Worm (Caenorhabditis elegans) whole organism, dauer: Measurements from ENCODE around the gene srxa-4.

ENCODE experiments used
- unc-62 ChIP-seq: sonication (generic microtip); optimal IDR thresholded peaks from 2 replicates; lab custom pipeline; 2017; ENCODE audit warnings: missing biosample characterization, missing genetic modification reagents, missing genetic modification characterization

Gene srxa-4

DNA sequence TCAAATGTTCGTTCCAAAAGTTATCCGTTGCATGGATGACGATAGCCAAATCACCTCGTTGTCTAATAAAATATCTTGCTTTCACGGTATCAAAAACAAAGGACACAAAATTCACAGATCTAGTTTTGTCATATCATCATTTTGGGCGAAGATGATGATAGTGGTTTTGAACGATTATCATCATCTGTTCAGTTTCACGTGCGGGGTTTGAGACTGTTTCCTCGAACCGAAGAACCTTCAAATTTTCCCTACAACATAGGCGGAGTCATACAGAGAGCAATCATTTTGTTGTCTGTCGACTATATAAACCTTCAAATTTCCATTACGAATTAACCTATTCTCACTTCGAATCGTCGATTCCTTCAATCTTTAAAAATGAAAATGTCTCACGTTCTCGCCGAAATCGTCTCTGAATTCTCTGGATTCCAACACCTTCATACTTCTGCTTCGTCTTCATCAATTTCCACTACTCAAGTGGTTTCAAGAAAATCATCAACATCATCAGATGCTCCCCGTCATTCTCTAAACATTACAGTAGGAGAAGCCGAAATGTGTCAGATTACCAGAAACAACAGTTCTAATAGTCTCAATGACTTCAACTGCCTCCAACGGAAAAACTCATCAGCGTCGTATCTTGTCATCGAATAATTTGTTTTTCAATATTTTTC is 7.0 kb upstream of the srxa-4 start, which contains the start of gene F18E3.11:
F18E3.11 (plus strand) TSS at position 376 of the 668 bp plus-strand sequence.
- no peak for TF ChIP-seq unc-62

DNA sequence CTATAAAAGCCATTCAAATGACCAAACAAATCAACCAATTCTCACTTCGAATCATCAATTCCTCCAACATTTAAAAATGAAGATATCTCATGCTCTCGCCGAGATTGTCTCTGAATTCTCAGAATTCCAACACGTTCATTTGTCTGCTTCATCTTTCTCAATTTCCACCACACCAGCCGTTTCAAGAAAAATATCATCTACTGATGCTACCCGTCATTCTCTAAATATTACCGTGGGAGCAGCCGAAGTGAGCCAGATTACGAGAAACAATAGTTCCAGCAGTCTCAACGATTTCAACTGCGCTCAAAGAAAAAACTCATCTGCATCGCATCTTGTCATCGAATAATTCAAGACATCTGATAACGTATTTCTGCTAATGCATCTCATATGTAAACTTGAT is 5.4 kb upstream of the srxa-4 start, which contains the start of gene F18E3.12:
F18E3.12 (plus strand) TSS at position 77 of the 400 bp plus-strand sequence.
- TF ChIP-seq unc-62, result no peak

DNA sequence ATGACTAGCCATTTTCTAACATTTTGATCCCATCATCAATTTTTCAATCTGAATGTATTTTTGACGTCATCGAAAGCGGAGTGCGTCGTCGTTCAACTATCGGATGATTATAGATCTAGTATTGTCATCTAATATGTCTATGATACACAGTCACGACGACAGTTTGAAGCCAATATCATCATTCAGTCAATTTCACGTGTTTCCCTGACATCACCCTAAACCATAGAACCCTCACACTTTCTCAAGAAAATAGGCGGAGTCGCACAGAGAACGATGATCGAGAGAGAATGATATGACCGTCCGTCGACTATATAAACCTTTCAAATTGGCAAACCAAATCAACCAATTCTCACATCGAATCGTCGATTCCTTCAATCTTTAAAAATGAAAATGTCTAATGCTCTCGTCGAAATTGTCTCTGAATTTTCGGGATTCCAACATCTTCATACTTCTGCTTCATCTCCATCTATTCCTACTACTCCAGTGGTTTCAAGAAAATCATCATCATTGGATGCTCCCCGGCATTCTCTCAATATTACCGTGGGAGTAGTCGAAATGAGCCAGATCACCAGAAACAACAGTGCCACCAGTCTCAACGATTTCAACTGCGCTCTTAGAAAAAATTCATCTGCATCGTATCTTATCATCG is 4.4 kb upstream of the srxa-4 start, which contains the start of gene F18E3.13:
F18E3.13 (plus strand) TSS at position 385 of the 649 bp plus-strand sequence.
- no peak for TF ChIP-seq unc-62

DNA sequence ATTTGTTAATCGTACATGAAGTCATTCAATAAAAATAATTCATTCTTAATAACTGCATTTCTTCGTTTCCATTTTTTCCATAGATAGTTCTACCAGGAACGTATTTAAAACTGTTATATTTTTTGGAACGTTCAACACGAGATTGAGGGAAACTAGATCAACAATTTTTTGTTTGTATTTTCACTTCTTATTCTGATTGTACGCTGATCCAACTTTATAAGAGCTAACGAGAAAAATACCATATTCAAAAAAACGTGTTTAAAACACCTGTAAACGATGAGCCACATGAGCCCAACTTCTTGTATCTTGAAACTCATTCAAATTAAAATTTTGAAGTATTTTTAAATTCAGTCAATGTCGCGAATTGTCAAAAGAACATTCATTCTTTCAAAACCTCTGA is 3.7 kb upstream of the srxa-4 start:
- no peak for TF ChIP-seq unc-62

DNA sequence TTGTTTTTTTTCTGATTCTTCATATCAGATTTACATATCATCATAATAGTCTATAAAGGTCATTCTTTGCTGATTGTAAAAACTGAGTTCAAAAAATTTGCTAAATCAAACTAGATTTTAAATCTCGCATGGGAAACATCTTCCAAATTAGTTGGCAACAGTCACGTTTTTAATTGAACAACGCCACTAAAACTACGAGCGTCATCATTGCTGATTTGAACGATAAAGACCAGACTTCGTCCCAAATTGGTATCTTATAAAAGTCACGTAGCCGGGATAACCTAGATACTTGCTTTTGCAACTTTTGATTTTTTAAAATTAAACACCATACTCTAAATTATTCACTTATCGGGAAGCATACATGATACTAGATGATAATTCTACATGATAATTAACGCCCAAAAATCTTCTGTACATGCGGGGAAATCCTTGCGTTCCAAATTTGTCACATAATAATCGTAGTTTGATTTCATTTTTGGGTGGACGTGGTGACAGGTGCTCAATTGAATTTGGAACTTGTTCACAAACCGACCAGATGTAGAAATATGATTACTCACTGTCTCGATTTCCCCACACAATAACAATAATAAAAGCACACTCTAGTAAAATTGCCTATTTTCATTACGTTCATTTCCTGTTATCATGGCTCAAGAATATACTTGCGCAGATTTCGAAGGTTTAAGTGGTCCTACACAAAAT is 3.1 kb upstream of the srxa-4 start, which contains the start of gene srw-67:
srw-67 (plus strand) TSS at position 643 of the 699 bp plus-strand sequence.
- no peak for TF ChIP-seq unc-62

DNA sequence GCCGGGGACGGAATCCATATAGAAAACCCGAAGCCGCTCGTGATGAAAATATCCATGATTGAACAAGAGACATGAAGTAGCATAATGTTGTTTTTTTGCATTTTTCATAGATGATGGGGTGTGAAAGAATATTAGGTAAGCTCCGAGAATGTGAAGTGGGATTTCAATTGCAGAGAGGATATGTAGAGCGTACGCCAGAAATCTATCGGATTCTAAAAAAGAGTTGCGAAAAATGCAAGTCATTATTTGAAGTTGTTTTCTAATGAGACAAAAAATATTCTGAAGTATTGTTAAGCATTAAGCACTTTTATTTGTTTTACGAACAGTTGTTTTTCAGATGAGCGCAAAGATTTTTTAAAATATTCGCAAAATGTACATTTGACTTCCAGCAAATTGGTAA is 4.1 kb downstream of the srxa-4 start, which contains the start of gene F18E3.10:
F18E3.10 (minus strand) TSS at position 101 of the 400 bp plus-strand sequence.
- TF ChIP-seq unc-62, result no peak

DNA sequence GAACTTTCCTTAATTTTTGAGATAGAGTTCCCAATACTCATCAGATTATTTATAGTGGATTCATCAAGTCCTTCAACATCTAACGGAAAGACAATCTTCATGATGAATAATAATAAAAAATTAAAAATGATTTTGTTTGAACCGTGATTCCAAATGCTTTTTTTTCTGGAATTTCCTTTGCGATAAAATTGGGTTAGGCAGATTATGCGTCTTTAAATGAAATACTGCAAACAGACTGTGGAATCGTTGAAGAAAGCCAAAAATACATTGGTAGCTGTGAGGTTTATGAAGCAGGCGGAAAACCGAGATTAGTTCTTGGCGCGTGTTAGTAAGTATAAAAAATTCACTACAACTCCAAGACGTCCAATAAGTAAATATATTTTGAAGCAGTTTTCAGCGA is 6.3 kb downstream of the srxa-4 start, which contains the start of gene srw-68:
srw-68 (minus strand) TSS at position 101 of the 400 bp plus-strand sequence.
- no peak for TF ChIP-seq unc-62

DNA sequence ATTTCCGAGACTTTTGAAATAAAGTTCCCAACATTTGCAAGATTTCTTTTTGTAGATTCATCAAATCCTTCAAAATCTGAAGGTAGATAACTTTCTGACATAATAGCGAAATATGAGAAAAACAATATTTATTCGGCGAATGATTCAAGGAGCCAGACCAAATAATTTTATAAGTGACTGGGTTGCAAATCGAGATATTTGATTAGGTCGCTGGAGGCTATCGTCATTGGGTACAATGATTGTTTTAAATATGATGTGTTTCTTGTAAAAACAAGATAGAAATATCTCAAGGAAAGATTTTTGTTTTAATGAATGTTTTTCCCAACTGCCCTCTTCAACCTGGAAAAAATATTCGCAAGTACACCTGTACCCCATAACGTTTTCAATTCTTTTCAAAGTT is 8.6 kb downstream of the srxa-4 start, which contains the start of gene srw-69:
srw-69 (minus strand) TSS at position 101 of the 400 bp plus-strand sequence.
- TF ChIP-seq unc-62, result no peak

DNA sequence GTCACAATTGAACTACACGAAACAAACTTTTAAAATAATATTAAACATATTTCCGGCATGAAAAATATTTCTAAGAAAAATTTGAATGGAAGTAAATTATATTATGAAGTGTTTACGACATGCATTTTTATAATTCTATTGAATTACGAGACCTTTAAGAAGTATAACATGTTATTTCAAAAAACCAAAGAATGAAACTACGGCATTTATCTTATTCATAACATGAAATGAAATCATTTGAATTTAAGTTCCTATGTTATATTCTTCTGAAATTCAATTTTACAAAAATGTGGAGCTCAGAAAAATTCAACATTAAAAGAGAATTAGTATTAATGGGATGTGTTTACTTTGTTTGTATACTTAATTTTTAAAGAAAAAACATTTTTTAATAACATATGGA is 10.8 kb downstream of the srxa-4 start, which contains the start of gene srw-71:
srw-71 (minus strand) TSS at position 101 of the 400 bp plus-strand sequence.
- TF ChIP-seq unc-62, result no peak

DNA sequence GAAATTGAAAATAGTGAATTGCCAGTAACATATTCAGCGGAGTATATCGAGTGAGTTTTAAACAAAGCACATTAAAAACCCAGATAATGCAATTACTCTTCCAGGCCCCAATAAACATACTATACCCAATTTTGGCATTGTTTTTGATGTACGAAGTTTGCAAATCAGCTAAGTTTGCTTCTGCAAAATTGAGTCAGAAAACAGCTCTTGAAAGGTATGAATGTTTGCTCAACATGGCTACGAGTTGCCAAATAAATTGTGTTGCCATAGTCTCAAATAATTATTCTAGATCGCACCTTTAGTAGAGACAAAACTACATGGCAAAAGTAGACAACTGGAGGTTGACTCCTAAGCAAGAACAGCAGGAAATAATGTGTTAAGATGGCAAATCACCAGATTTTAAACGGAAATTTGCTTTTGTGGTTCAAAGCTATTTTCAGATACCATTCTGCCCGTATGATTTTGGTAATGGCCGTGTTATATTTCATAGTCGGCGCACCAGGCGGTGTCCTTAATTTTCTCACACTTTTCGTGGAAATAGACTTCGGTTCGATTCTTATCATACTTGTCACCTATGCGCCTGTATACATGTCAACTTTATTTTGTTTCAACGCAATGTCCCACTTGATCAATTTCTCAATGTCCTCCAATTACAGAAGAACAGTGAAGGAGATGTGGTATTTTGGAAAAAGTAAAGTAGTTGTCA is 12.3 kb downstream of the srxa-4 start:
- TF ChIP-seq unc-62, result no peak

DNA sequence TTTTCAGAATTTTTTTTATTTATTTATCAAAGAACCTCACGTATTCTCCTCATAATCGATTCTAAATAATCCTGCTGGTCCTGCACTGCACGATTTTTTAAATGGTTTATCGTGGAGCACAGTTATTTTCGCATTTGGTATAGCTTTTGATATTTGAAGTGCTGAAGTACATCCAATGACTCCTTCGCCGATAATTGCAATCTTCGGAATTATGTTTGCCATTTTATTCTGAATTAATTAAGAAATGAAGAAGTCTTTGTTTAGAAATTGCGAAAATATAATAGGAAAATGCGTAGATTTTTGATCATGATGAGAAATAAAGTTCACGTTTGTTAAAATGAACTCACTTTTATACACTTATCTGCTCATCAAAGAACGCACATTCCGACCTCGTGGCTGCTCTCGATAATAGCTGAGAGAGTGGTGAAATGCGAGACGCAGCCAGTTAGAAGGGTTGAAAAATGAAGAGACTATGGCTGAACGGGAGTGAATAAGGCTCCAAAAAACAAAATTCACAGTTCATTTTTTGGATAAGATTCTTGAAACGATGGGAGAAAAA is 14.6 kb downstream of the srxa-4 start:
- TF ChIP-seq unc-62, result no peak

DNA sequence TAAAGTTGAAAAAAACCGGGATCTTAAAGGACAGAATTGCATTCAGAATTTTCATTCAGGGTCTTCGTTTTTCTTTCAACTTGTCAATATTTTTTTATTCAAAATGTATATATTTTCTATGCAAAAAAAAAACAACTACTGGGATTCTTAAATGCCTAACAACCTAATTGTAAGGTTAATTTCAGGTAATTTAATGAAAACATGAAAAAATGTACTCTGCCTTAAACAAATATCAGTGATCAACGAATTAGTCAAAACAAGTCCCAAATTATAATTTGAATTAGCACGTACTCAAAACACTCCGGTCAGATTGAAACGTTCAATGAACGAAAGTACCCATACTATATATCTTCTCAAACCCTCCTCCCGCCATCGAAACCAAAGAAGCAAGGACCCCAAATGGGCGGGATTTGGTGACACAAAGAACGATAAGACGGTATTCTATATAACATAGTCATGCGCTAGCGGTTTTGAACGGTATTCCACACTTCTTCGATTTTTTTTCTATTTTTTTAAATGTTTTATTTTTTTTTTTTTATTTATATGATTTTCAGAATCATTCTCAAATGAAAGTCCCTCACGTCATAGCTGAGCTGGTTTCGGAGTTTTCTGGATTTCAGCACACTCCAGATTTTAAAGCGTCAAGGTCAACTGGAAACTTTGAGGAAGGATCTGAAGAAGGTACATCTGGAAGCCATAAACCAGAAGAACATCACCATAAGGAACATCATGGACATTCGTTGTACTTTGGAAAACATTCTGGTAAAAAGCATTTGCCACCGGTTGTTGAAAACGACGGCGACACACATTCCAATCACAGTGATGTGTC is 15.3 kb downstream of the srxa-4 start, which contains the start of the genes ddo-2 and F25E5.8:
ddo-2 (minus strand) TSS at position 330 of the 829 bp plus-strand sequence.
F25E5.8 (plus strand) TSS at position 555 of the 829 bp plus-strand sequence.
- TF ChIP-seq unc-62, result no peak

DNA sequence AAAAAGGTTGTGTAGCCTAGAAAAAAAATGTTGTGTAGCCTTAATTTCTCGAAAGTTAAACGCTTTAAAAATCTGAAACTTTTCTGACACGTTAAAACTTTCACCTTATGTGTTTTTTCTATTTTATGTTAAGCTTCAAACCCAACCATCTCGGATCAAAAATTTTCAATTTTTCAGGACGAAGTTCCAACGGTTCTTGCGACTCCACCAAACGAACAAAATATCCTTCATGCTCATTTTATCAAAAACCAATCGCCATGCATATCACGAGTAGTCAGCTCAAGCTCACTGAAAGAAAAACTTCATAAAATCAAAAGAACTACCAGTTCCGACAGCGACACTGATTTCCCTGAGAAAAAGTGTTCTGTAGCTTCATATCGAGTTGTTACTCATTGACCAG is 16.2 kb downstream of the srxa-4 start:
- no peak for TF ChIP-seq unc-62

DNA sequence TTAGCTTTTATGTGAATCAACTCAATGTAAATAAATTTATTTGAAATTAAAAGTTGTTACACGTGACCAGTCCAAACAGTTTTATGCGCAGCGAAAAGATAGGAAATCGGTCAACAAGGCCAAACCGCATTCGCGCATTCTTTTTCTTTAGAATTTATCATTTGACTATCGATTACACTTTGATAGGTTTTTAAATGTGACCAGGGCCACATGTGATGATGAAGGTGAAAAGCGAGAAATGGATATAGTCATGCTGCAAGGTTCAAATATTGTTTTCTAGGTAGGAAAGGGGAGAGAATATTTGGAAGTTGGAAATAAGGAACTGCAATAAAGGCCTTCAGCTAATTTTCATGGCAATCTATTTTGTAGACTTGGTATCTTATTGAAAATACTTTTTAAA is 16.6 kb downstream of the srxa-4 start:
- no peak for TF ChIP-seq unc-62

DNA sequence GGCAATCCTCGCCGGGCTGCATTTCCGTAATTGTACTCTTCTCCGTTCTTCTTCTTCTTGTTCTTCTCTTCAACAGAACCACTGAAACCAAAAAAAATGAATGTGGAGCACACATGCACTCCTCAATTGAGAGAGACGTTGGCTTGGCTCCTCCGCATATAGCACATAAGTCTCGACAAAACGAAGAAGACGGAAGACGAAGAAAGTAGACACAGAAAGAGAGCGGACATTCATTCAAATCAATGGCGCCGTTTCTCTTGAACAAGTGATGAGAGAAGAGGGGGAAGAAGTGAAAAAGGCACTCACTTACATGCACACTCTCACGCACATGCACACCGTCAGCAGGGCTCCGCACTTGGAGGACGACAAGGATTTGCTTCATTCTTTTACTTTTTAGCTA is 17.3 kb downstream of the srxa-4 start, which contains the start of gene F25E5.9:
F25E5.9 (minus strand) TSS at position 382 of the 400 bp plus-strand sequence.
- TF ChIP-seq unc-62, result no peak
